Worm (Caenorhabditis elegans) whole organism, L2 larva: ENCODE data around the gene ZK673.5.
A peak's percentile ranks its signal among the peaks of the same experiment; 100 is the strongest.

Experiments used
- ama-1 ChIP-seq: fragments of 150-350 bp; optimal IDR thresholded peaks from 2 replicates; lab custom pipeline; 2018; ENCODE audit warnings: inconsistent platforms
- ceh-82 ChIP-seq: fragments of 150-350 bp; optimal IDR thresholded peaks from 2 replicates; lab custom pipeline; 2014; ENCODE audit warnings: missing biosample characterization, missing genetic modification characterization
- fos-1 ChIP-seq: fragments of 150-350 bp; optimal IDR thresholded peaks from 2 replicates; lab custom pipeline; 2014; ENCODE audit warnings: missing biosample characterization, missing genetic modification characterization
- lin-13 ChIP-seq: fragments of 150-350 bp; optimal IDR thresholded peaks from 2 replicates; lab custom pipeline; 2014; ENCODE audit warnings: missing biosample characterization, missing genetic modification reagents, missing genetic modification characterization
- lin-39 ChIP-seq: fragments of 150-350 bp; optimal IDR thresholded peaks from 2 replicates; lab custom pipeline; 2014; ENCODE audit warnings: missing biosample characterization, missing genetic modification reagents, missing genetic modification characterization
- lsy-2 ChIP-seq, 2 experiments: fragments of 150-350 bp in 1 of 2; sonication (generic microtip) in 1 of 2; optimal IDR thresholded peaks; 2 replicates each; lab custom pipeline; 2014 to 2017; ENCODE audit warnings: missing biosample characterization in 2 of 2, missing genetic modification characterization in 2 of 2
- mab-5 ChIP-seq: fragments of 150-350 bp; optimal IDR thresholded peaks from 2 replicates; lab custom pipeline; 2014; ENCODE audit warnings: missing biosample characterization, missing genetic modification characterization
- mbf-1 ChIP-seq: sonication (generic microtip); optimal IDR thresholded peaks from 2 replicates; lab custom pipeline; 2017; ENCODE audit warnings: missing biosample characterization, missing genetic modification characterization
- nhr-10 ChIP-seq: sonication (generic microtip); optimal IDR thresholded peaks from 2 replicates; lab custom pipeline; 2017; ENCODE audit warnings: missing biosample characterization, missing genetic modification characterization
- nhr-6 ChIP-seq: fragments of 150-350 bp; optimal IDR thresholded peaks from 2 replicates; lab custom pipeline; 2014; ENCODE audit warnings: missing biosample characterization, missing genetic modification characterization
- snpc-4 ChIP-seq: fragments of 150-350 bp; optimal IDR thresholded peaks from 2 replicates; lab custom pipeline; 2014; ENCODE audit warnings: missing biosample characterization, missing genetic modification characterization
- ztf-11 ChIP-seq: sonication (generic microtip); optimal IDR thresholded peaks from 2 replicates; lab custom pipeline; 2017; ENCODE audit warnings: missing biosample characterization, missing genetic modification characterization
- ztf-4 ChIP-seq: fragments of 150-350 bp; optimal IDR thresholded peaks from 2 replicates; lab custom pipeline; 2014; ENCODE audit warnings: missing biosample characterization, missing genetic modification characterization

DNA sequence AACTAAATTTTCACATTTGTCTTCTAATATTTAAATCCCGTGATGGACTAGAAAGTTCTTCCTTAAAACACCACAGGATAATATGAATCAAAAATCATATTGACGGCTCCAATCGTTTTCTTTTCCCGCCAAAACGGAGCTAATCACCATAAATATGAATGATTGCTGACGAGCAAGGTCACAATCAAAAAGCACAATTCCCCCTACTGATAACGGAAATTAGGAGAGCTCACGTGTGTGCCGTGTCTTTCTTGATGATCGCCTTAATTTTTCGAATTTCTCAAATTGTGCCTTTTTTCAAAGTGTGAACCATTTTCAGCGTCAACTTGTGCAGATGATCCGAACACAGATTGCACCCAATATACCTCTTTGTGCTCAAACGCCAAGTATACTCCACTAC is 17.4 kb upstream of the ZK673.5 start:
- TF ChIP-seq lin-13 (GFP tag; lab: Kevin White, UChicago) (no peak), mbf-1 (tag; lab: Kevin White, UChicago) (no peak), nhr-10 (tag; lab: Kevin White, UChicago) (no peak), snpc-4 (tag; lab: Kevin White, UChicago) (no peak), lin-39 (no peak), ama-1 (lab: Kevin White, UChicago) (no peak), ceh-82 (tag; lab: Kevin White, UChicago) (no peak), lsy-2 (tag; optimal IDR thresholded peaks at IDR 0.05; lab: Kevin White, UChicago) (no peak), ztf-11 (tag; lab: Kevin White, UChicago) (no peak), mab-5 (tag; lab: Kevin White, UChicago) (no peak), ztf-4 (tag; lab: Kevin White, UChicago) (no peak), nhr-6 (no peak), fos-1 (tag; lab: Kevin White, UChicago) (peak; percentile 43)
